Fruit fly (Drosophila melanogaster) whole organism, embryonic: ENCODE data around the gene PGRP-LE.
A peak's percentile ranks its signal among the peaks of the same experiment; 100 is the strongest.

Experiments used
- Bdp1 ChIP-seq: fragments of 200-800 bp; sonication (Bioruptor generic); optimal IDR thresholded peaks from 3 replicates; lab custom pipeline; 2016; ENCODE audit warnings: missing biosample characterization, missing genetic modification characterization
- BtbVII ChIP-seq: fragments of 200-800 bp; sonication (Bioruptor generic); optimal IDR thresholded peaks from 3 replicates; lab custom pipeline; 2017; ENCODE audit warnings: missing biosample characterization, mild to moderate bottlenecking, missing genetic modification characterization
- CG10209 ChIP-seq: fragments of 200-800 bp; sonication (Bioruptor generic); optimal IDR thresholded peaks from 3 replicates; lab custom pipeline; 2017; ENCODE audit warnings: missing biosample characterization, mild to moderate bottlenecking, missing genetic modification characterization, missing genetic modification reagents
- CG11504 ChIP-seq: fragments of 200-800 bp; sonication (Bioruptor generic); optimal IDR thresholded peaks from 3 replicates; lab custom pipeline; 2019; ENCODE audit warnings: missing biosample characterization, mild to moderate bottlenecking, missing genetic modification characterization, moderate library complexity
- CG17912 ChIP-seq: fragments of 200-800 bp; sonication (Bioruptor generic); optimal IDR thresholded peaks from 2 replicates; lab custom pipeline; 2018; ENCODE audit warnings: missing biosample characterization, mild to moderate bottlenecking, missing genetic modification characterization
- CG18476 ChIP-seq: fragments of 200-800 bp; sonication (Bioruptor generic); optimal IDR thresholded peaks from 2 replicates; lab custom pipeline; 2016; ENCODE audit warnings: missing biosample characterization, mild to moderate bottlenecking, missing genetic modification characterization
- CG2120 ChIP-seq: fragments of 200-800 bp; sonication (Bioruptor generic); optimal IDR thresholded peaks from 3 replicates; lab custom pipeline; 2016; ENCODE audit warnings: missing biosample characterization, missing genetic modification characterization
- CG2678 ChIP-seq: fragments of 200-800 bp; sonication (Bioruptor generic); optimal IDR thresholded peaks from 3 replicates; lab custom pipeline; 2019; ENCODE audit warnings: missing biosample characterization, mild to moderate bottlenecking, missing genetic modification characterization, moderate library complexity
- CG2712 ChIP-seq: fragments of 200-800 bp; optimal IDR thresholded peaks from 3 replicates; lab custom pipeline; 2019; ENCODE audit warnings: missing biosample characterization, mild to moderate bottlenecking, missing genetic modification characterization, moderate library complexity
- CG2889 ChIP-seq: fragments of 200-800 bp; sonication (Bioruptor generic); IDR thresholded peaks from 3 replicates; pipeline ENCODE4 v1.3.6; 2022; ENCODE audit warnings: missing biosample characterization, missing genetic modification characterization
- CG6765 ChIP-seq: fragments of 200-800 bp; sonication (Bioruptor generic); optimal IDR thresholded peaks from 3 replicates; lab custom pipeline; 2017; ENCODE audit warnings: missing biosample characterization, mild to moderate bottlenecking, missing genetic modification characterization
- CG6854 ChIP-seq: fragments of 200-800 bp; sonication (Bioruptor generic); optimal IDR thresholded peaks from 3 replicates; lab custom pipeline; 2017; ENCODE audit warnings: missing biosample characterization, mild to moderate bottlenecking, missing genetic modification characterization
- CG8290 ChIP-seq, 3 experiments: fragments of 200-800 bp; sonication (Bioruptor generic); optimal IDR thresholded peaks; 2 replicates each; lab custom pipeline; 2016 to 2019; ENCODE audit warnings: missing biosample characterization in 3 of 3, missing genetic modification characterization in 3 of 3, mild to moderate bottlenecking in 2 of 3, moderate library complexity in 1 of 3
- Deaf1 ChIP-seq: fragments of 200-800 bp; optimal IDR thresholded peaks from 3 replicates; lab custom pipeline; 2019; ENCODE audit warnings: missing biosample characterization, mild to moderate bottlenecking, missing genetic modification characterization, moderate library complexity
- Drgx ChIP-seq: fragments of 200-800 bp; sonication (Bioruptor generic); IDR thresholded peaks from 2 replicates; pipeline ENCODE4 v1.3.6; 2022; ENCODE audit warnings: missing biosample characterization, missing genetic modification characterization
- E2f1 ChIP-seq: fragments of 200-800 bp; sonication (Bioruptor generic); IDR thresholded peaks from 2 replicates; pipeline ENCODE4 v1.3.6; 2022; ENCODE audit warnings: missing biosample characterization, missing genetic modification characterization
- Ets65A ChIP-seq: fragments of 200-800 bp; sonication (Bioruptor generic); peaks from one replicate; lab custom pipeline; 2016; ENCODE audit warnings: missing biosample characterization, missing genetic modification characterization
- Fer1 ChIP-seq: fragments of 200-800 bp; sonication (Bioruptor generic); optimal IDR thresholded peaks from 2 replicates; lab custom pipeline; 2017; ENCODE audit warnings: missing biosample characterization, mild to moderate bottlenecking, missing genetic modification characterization
- Hmr ChIP-seq: fragments of 200-800 bp; sonication (Bioruptor generic); optimal IDR thresholded peaks from 3 replicates; lab custom pipeline; 2017; ENCODE audit warnings: mild to moderate bottlenecking, missing biosample characterization, missing genetic modification reagents, missing genetic modification characterization
- MTF-1 ChIP-seq: fragments of 200-800 bp; sonication (Bioruptor generic); optimal IDR thresholded peaks from 2 replicates; lab custom pipeline; 2018; ENCODE audit warnings: missing biosample characterization, mild to moderate bottlenecking, missing genetic modification characterization, borderline replicate concordance
- Mad ChIP-seq: fragments of 200-800 bp; sonication (Bioruptor generic); optimal IDR thresholded peaks from 2 replicates; lab custom pipeline; 2016; ENCODE audit warnings: missing biosample characterization, missing genetic modification characterization
- Med ChIP-seq: fragments of 200-800 bp; sonication (Bioruptor generic); peaks from one replicate; lab custom pipeline; 2016; ENCODE audit warnings: missing biosample characterization, missing genetic modification characterization, mild to moderate bottlenecking, inconsistent platforms, moderate library complexity
- Oaz ChIP-seq: fragments of 200-800 bp; sonication (Bioruptor generic); IDR thresholded peaks from 2 replicates; pipeline ENCODE4 v1.3.6; 2022; ENCODE audit warnings: missing biosample characterization, missing genetic modification characterization
- PHDP ChIP-seq: fragments of 200-800 bp; sonication (Bioruptor generic); optimal IDR thresholded peaks from 3 replicates; lab custom pipeline; 2018; ENCODE audit warnings: missing biosample characterization, mild to moderate bottlenecking, missing genetic modification characterization, moderate library complexity
- Rfx ChIP-seq: fragments of 200-800 bp; sonication (Bioruptor generic); IDR thresholded peaks from 2 replicates; pipeline ENCODE4 v1.3.6; 2022; ENCODE audit warnings: missing biosample characterization, missing genetic modification characterization
- Sox100B ChIP-seq: fragments of 200-800 bp; sonication (Bioruptor generic); optimal IDR thresholded peaks from 3 replicates; lab custom pipeline; 2018; ENCODE audit warnings: missing biosample characterization, mild to moderate bottlenecking, missing genetic modification characterization
- Taf1 ChIP-seq: fragments of 200-800 bp; sonication (Bioruptor generic); IDR thresholded peaks from 2 replicates; pipeline ENCODE4 v1.3.6; 2022; ENCODE audit warnings: missing biosample characterization, missing genetic modification characterization
- bab2 ChIP-seq: fragments of 200-800 bp; sonication (Bioruptor generic); optimal IDR thresholded peaks from 2 replicates; lab custom pipeline; 2016; ENCODE audit warnings: missing biosample characterization, missing genetic modification characterization
- bsh ChIP-seq, 2 experiments: fragments of 200-800 bp; sonication (Bioruptor generic); optimal IDR thresholded peaks; 2 replicates each; lab custom pipeline; 2017 to 2018; ENCODE audit warnings: mild to moderate bottlenecking in 2 of 2, missing biosample characterization in 2 of 2, missing genetic modification characterization in 2 of 2, moderate library complexity in 1 of 2
- caup ChIP-seq: fragments of 200-800 bp; sonication (Bioruptor generic); optimal IDR thresholded peaks from 3 replicates; lab custom pipeline; 2017; ENCODE audit warnings: missing biosample characterization, mild to moderate bottlenecking, missing genetic modification characterization, moderate library complexity; ENCODE audit not compliant: severe bottlenecking
- chinmo ChIP-seq: fragments of 200-800 bp; sonication (Bioruptor generic); IDR thresholded peaks from 4 replicates; pipeline ENCODE4 v1.3.6; 2022; ENCODE audit warnings: missing biosample characterization, missing genetic modification characterization; ENCODE audit not compliant: partially characterized antibody
- ci ChIP-seq: fragments of 200-800 bp; sonication (Bioruptor generic); IDR thresholded peaks from 3 replicates; pipeline ENCODE4 v1.3.6; 2022; ENCODE audit warnings: missing biosample characterization, missing genetic modification characterization
- gfzf ChIP-seq: fragments of 200-800 bp; sonication (Bioruptor generic); optimal IDR thresholded peaks from 2 replicates; lab custom pipeline; 2016; ENCODE audit warnings: missing biosample characterization, mild to moderate bottlenecking, missing genetic modification characterization, moderate library complexity
- ind ChIP-seq: fragments of 200-800 bp; sonication (Bioruptor generic); optimal IDR thresholded peaks from 3 replicates; lab custom pipeline; 2016; ENCODE audit warnings: missing biosample characterization, missing genetic modification characterization
- lab ChIP-seq: fragments of 200-800 bp; sonication (Bioruptor generic); optimal IDR thresholded peaks from 3 replicates; lab custom pipeline; 2017; ENCODE audit warnings: missing biosample characterization, missing genetic modification characterization, mild to moderate bottlenecking, moderate library complexity, missing genetic modification reagents
- nom ChIP-seq: fragments of 200-800 bp; sonication (Bioruptor generic); optimal IDR thresholded peaks from 2 replicates; lab custom pipeline; 2017; ENCODE audit warnings: missing biosample characterization, missing genetic modification characterization, mild to moderate bottlenecking, moderate library complexity, missing genetic modification reagents
- org-1 ChIP-seq: fragments of 200-800 bp; sonication (Bioruptor generic); optimal IDR thresholded peaks from 2 replicates; lab custom pipeline; 2017; ENCODE audit warnings: missing biosample characterization, missing genetic modification characterization
- row ChIP-seq: fragments of 200-800 bp; sonication (Bioruptor generic); IDR thresholded peaks from 3 replicates; pipeline ENCODE4 v1.3.6; 2022; ENCODE audit warnings: missing biosample characterization, missing genetic modification characterization
- sens ChIP-seq: fragments of 200-800 bp; sonication (Bioruptor generic); peaks from one replicate; lab custom pipeline; 2016; ENCODE audit warnings: missing biosample characterization, missing genetic modification characterization
- sob ChIP-seq: fragments of 200-800 bp; sonication (Bioruptor generic); IDR thresholded peaks from 2 replicates; pipeline ENCODE4 v1.3.6; 2022; ENCODE audit warnings: missing biosample characterization, missing genetic modification characterization
- unc-4 ChIP-seq: fragments of 200-800 bp; sonication (Bioruptor generic); IDR thresholded peaks from 2 replicates; pipeline ENCODE4 v1.3.6; 2022; ENCODE audit warnings: missing biosample characterization, missing genetic modification characterization; ENCODE audit not compliant: partially characterized antibody
- zfh1 ChIP-seq: fragments of 200-800 bp; sonication (Bioruptor generic); IDR thresholded peaks from 3 replicates; pipeline ENCODE4 v1.3.6; 2022; ENCODE audit warnings: missing biosample characterization, missing genetic modification characterization

Gene PGRP-LE

DNA sequence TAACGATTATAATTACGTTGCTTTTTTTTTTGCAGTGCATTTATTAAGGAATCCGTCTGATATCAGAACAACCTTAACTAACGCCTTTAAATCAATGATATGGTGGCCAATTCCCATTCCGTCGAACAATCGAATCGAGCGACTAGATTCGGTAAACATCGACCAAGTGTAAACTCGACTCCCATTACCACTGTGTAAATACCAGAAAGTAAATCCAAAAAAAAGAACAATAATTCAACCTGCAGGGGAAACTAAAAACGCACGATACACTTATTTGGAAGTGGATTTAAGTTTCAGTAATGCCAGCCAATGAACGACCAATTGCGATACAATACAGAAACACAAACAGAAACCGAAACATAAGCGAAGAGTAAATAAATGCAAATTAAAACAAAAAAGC lies 1.8 kb upstream of the PGRP-LE start (continued):
- TF ChIP-seq Deaf1 (no peak), bsh (GFP tag; optimal IDR thresholded peaks at IDR 0.05; lab: Kevin White, UChicago) (no peak), CG2120 (GFP tag; lab: Kevin White, UChicago) (peak; percentile 7), CG2678 (tag; lab: Kevin White, UChicago) (peak; percentile 21), Hmr (peak; percentile 49), sob (GFP tag; lab: Robert Waterston, UW) (peak; percentile 25; the same call in 1 of the 2 replicates), ind (GFP tag; lab: Kevin White, UChicago) (no peak), CG2889 (no peak), Fer1 (peak; percentile 21), BtbVII (GFP tag; lab: Kevin White, UChicago) (peak; percentile 17), CG8290 (GFP tag; optimal IDR thresholded peaks at IDR 0.05; lab: Kevin White, UChicago) (no peak), CG8290 (tag; optimal IDR thresholded peaks at IDR 0.05; lab: Kevin White, UChicago) (peak in 1 of 2 experiments; percentile 45), Oaz (GFP tag; lab: Robert Waterston, UW) (no peak), unc-4 (GFP tag; lab: Robert Waterston, UW) (no peak), E2f1 (GFP tag; lab: Robert Waterston, UW) (no peak), Ets65A (GFP tag; lab: Kevin White, UChicago) (peak; percentile 78), org-1 (GFP tag; lab: Kevin White, UChicago) (no peak), CG18476 (GFP tag; lab: Kevin White, UChicago) (no peak), CG6854 (peak; percentile 11), Mad (GFP tag; lab: Kevin White, UChicago) (no peak), CG6765 (GFP tag; lab: Kevin White, UChicago) (peak; percentile 6), Rfx (GFP tag; lab: Robert Waterston, UW) (peak; percentile 40; the same call in 1 of the 2 replicates), PHDP (tag; lab: Kevin White, UChicago) (peak; percentile 11), chinmo (GFP tag; lab: Robert Waterston, UW) (no peak), lab (GFP tag; lab: Kevin White, UChicago) (peak; percentile 22), CG10209 (GFP tag; lab: Kevin White, UChicago) (no peak), bab2 (GFP tag; lab: Kevin White, UChicago) (peak; percentile 10), zfh1 (GFP tag; lab: Robert Waterston, UW) (no peak), MTF-1 (GFP tag; lab: Kevin White, UChicago) (peak; percentile 6), Sox100B (GFP tag; lab: Kevin White, UChicago) (no peak), sens (GFP tag; lab: Kevin White, UChicago) (peak; percentile 61), caup (GFP tag; lab: Kevin White, UChicago) (peak; percentile 34), Med (GFP tag; lab: Kevin White, UChicago) (peak; percentile 69), gfzf (no peak)

DNA sequence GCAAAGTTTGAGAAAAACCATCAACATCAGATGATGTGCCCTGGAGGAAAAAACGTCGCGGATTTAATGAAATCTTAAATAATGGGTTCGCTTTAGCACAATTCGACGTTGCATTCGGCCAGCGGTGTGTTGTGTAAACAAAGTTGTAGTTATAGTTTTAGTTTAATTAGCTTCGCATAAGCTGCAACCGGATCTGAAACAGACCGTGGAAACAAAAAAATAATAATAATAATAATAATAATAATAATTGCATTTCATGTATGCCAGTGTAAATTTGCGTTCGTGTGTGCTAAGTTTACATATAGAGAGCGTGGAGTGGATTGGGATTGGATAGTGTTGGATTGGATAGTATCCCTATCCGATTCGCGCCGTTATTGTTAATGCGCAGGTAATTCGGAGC lies 1.1 kb upstream of the PGRP-LE start:
- TF ChIP-seq CG17912 (GFP tag; lab: Kevin White, UChicago), result no peak
- TF ChIP-seq nom, result no peak
- TF ChIP-seq Drgx (GFP tag; lab: Robert Waterston, UW), result 0 out of 2 replicates have a peak, but pooled peaks have one; percentile 20
- TF ChIP-seq CG11504, result peak; percentile 8
- TF ChIP-seq ci, result no peak
- TF ChIP-seq row (GFP tag; lab: Robert Waterston, UW), result 0 out of 3 replicates have a peak, but pooled peaks have one; percentile 8
- TF ChIP-seq CG2678 (tag; lab: Kevin White, UChicago), result peak; percentile 10
- TF ChIP-seq Bdp1 (GFP tag; lab: Kevin White, UChicago), result no peak
- no peak for TF ChIP-seq CG2712
- TF ChIP-seq Taf1, result no peak
- TF ChIP-seq CG6765 (GFP tag; lab: Kevin White, UChicago), result peak; percentile 9
